Worm (Caenorhabditis elegans) whole organism, L4 larva: ENCODE results near the gene C50C3.5.

Experiments
- F26F4.8 ChIP-seq: fragments of 200-800 bp; sonication (Bioruptor generic); conservative IDR thresholded peaks from 2 replicates; pipeline ENCODE4 v1.3.6; 2022; ENCODE audit warnings: missing genetic modification characterization, missing compliant biosample characterization
- T20F7.1 ChIP-seq: fragments of 200-800 bp; sonication (Bioruptor generic); optimal IDR thresholded peaks from 2 replicates; lab custom pipeline; 2018; ENCODE audit warnings: mild to moderate bottlenecking, missing genetic modification characterization, missing compliant biosample characterization
- ZK546.5 ChIP-seq, 2 experiments: sonication (generic microtip); optimal IDR thresholded peaks; 2 replicates each; lab custom pipeline; 2017; ENCODE audit warnings: missing biosample characterization in 2 of 2, missing genetic modification characterization in 2 of 2
- aha-1 ChIP-seq: fragments of 150-350 bp; peaks from one replicate; lab custom pipeline; 2014; ENCODE audit warnings: missing biosample characterization, missing genetic modification characterization
- ama-1 ChIP-seq: fragments of 150-350 bp; optimal IDR thresholded peaks from 2 replicates; lab custom pipeline; 2014; ENCODE audit warnings: inconsistent platforms, mixed read lengths
- arid-1 ChIP-seq: fragments of 200-800 bp; sonication (Bioruptor generic); conservative IDR thresholded peaks from 2 replicates; pipeline ENCODE4 v1.3.6; 2022; ENCODE audit warnings: missing genetic modification reagents, missing genetic modification characterization, missing compliant biosample characterization
- attf-4 ChIP-seq: sonication (generic microtip); optimal IDR thresholded peaks from 3 replicates; lab custom pipeline; 2017; ENCODE audit warnings: missing biosample characterization, missing genetic modification characterization
- ceh-28 ChIP-seq: fragments of 150-350 bp; optimal IDR thresholded peaks from 2 replicates; lab custom pipeline; 2014; ENCODE audit warnings: missing biosample characterization, missing genetic modification reagents, missing genetic modification characterization
- cey-2 ChIP-seq: sonication (generic microtip); optimal IDR thresholded peaks from 3 replicates; lab custom pipeline; 2017; ENCODE audit warnings: missing genetic modification characterization, mild to moderate bottlenecking, missing compliant biosample characterization, antibody characterized with exemption, borderline replicate concordance; ENCODE audit not compliant: insufficient read depth
- daf-16 ChIP-seq, 3 experiments: sonication (generic microtip); optimal IDR thresholded peaks; 2 replicates each; lab custom pipeline; 2016 to 2017; ENCODE audit warnings: missing genetic modification characterization in 3 of 3, missing genetic modification reagents in 3 of 3, mild to moderate bottlenecking in 2 of 3, missing compliant biosample characterization in 2 of 3, missing biosample characterization in 1 of 3, moderate library complexity in 1 of 3
- daf-19 ChIP-seq: fragments of 200-800 bp; sonication (Bioruptor generic); conservative IDR thresholded peaks from 2 replicates; pipeline ENCODE4 v1.3.6; 2022; ENCODE audit warnings: missing genetic modification characterization, missing compliant biosample characterization
- dmd-6 ChIP-seq: fragments of 200-800 bp; sonication (Bioruptor generic); IDR thresholded peaks from 2 replicates; pipeline ENCODE4 v1.3.6; 2022; ENCODE audit warnings: missing genetic modification reagents, missing genetic modification characterization, missing compliant biosample characterization
- dpl-1 ChIP-seq: fragments of 150-350 bp; optimal IDR thresholded peaks from 2 replicates; lab custom pipeline; 2014; ENCODE audit warnings: missing biosample characterization, missing genetic modification reagents, missing genetic modification characterization
- dve-1 ChIP-seq: sonication (generic microtip); optimal IDR thresholded peaks from 2 replicates; lab custom pipeline; 2017; ENCODE audit warnings: antibody characterized with exemption, mild to moderate bottlenecking, missing genetic modification characterization, missing compliant biosample characterization; ENCODE audit not compliant: insufficient read depth
- fkh-10 ChIP-seq: fragments of 150-350 bp; optimal IDR thresholded peaks from 2 replicates; lab custom pipeline; 2014; ENCODE audit warnings: missing biosample characterization, missing genetic modification reagents, missing genetic modification characterization
- fos-1 ChIP-seq: fragments of 150-350 bp; optimal IDR thresholded peaks from 2 replicates; lab custom pipeline; 2014; ENCODE audit warnings: missing biosample characterization, missing genetic modification characterization
- hif-1 ChIP-seq, 2 experiments: sonication (generic microtip); optimal IDR thresholded peaks; 2 replicates each; lab custom pipeline; 2016 to 2017; ENCODE audit warnings: missing compliant biosample characterization in 2 of 2, missing genetic modification characterization in 2 of 2, missing genetic modification reagents in 2 of 2, missing genotype in 2 of 2, mild to moderate bottlenecking in 1 of 2
- hlh-11 ChIP-seq: fragments of 200-800 bp; sonication (Bioruptor generic); optimal IDR thresholded peaks from 2 replicates; lab custom pipeline; 2018; ENCODE audit warnings: mild to moderate bottlenecking, missing genetic modification characterization, missing compliant biosample characterization
- hlh-30 ChIP-seq: sonication (generic microtip); optimal IDR thresholded peaks from 2 replicates; lab custom pipeline; 2017; ENCODE audit warnings: antibody characterized with exemption, mild to moderate bottlenecking, missing genetic modification characterization, missing compliant biosample characterization; ENCODE audit not compliant: insufficient read depth
- hmg-1.1 ChIP-seq: fragments of 200-800 bp; sonication (Bioruptor generic); IDR thresholded peaks from 2 replicates; pipeline ENCODE4 v1.3.6; 2022; ENCODE audit warnings: missing genetic modification reagents, missing genetic modification characterization, missing compliant biosample characterization
- lin-39 ChIP-seq: fragments of 150-350 bp; optimal IDR thresholded peaks from 2 replicates; lab custom pipeline; 2014; ENCODE audit warnings: missing biosample characterization, missing genetic modification reagents, missing genetic modification characterization
- lsy-2 ChIP-seq, 2 experiments: fragments of 150-350 bp in 1 of 2; sonication (generic microtip) in 1 of 2; optimal IDR thresholded peaks; 2 replicates each; lab custom pipeline; 2014 to 2017; ENCODE audit warnings: missing biosample characterization in 2 of 2, missing genetic modification characterization in 2 of 2
- madf-9 ChIP-seq: fragments of 200-800 bp; sonication (Bioruptor generic); conservative IDR thresholded peaks from 2 replicates; pipeline ENCODE4 v1.3.6; 2022; ENCODE audit warnings: missing genetic modification reagents, missing genetic modification characterization, missing compliant biosample characterization
- mdl-1 ChIP-seq, 2 experiments: fragments of 150-350 bp in 1 of 2; sonication (generic microtip) in 1 of 2; optimal IDR thresholded peaks; 2 replicates each; lab custom pipeline; 2014 to 2017; ENCODE audit warnings: missing biosample characterization in 2 of 2, missing genetic modification characterization in 2 of 2
- mes-2 ChIP-seq: sonication (generic microtip); optimal IDR thresholded peaks from 2 replicates; lab custom pipeline; 2016; ENCODE audit warnings: missing genotype, mild to moderate bottlenecking, missing genetic modification characterization, missing compliant biosample characterization; ENCODE audit not compliant: poor library complexity, severe bottlenecking
- mxl-2 ChIP-seq: fragments of 200-800 bp; sonication (Bioruptor generic); conservative IDR thresholded peaks from 2 replicates; pipeline ENCODE4 v1.3.6; 2022; ENCODE audit warnings: missing genetic modification reagents, missing genetic modification characterization, missing compliant biosample characterization
- mxl-3 ChIP-seq: fragments of 200-800 bp; sonication (Bioruptor generic); optimal IDR thresholded peaks from 2 replicates; lab custom pipeline; 2018; ENCODE audit warnings: mild to moderate bottlenecking, missing genetic modification characterization, missing compliant biosample characterization
- nhr-237 ChIP-seq: sonication (generic microtip); optimal IDR thresholded peaks from 2 replicates; lab custom pipeline; 2017; ENCODE audit warnings: missing biosample characterization, missing genetic modification characterization
- nhr-42 ChIP-seq: fragments of 200-800 bp; sonication (Bioruptor generic); IDR thresholded peaks from 2 replicates; pipeline ENCODE4 v1.3.6; 2022; ENCODE audit warnings: missing genetic modification characterization, missing compliant biosample characterization
- nhr-48 ChIP-seq: sonication (generic microtip); optimal IDR thresholded peaks from 2 replicates; lab custom pipeline; 2016; ENCODE audit warnings: mild to moderate bottlenecking, missing genetic modification characterization, missing compliant biosample characterization
- nhr-6 ChIP-seq: fragments of 150-350 bp; optimal IDR thresholded peaks from 2 replicates; lab custom pipeline; 2014; ENCODE audit warnings: missing biosample characterization, missing genetic modification characterization
- pha-4 ChIP-seq, 2 experiments: fragments of 150-350 bp in 1 of 2; fragments of 200-800 bp in 1 of 2; sonication (Bioruptor generic) in 1 of 2; IDR thresholded peaks in 1 of 2; optimal IDR thresholded peaks in 1 of 2; 2 replicates each; pipeline versions ENCODE4 v1.3.6 to Lab custom; 2014 to 2022; ENCODE audit warnings: missing genetic modification characterization in 2 of 2, missing genetic modification reagents in 2 of 2, missing biosample characterization in 1 of 2, missing compliant biosample characterization in 1 of 2
- rbr-2 ChIP-seq: sonication (generic microtip); optimal IDR thresholded peaks from 2 replicates; lab custom pipeline; 2016; ENCODE audit warnings: missing genotype, missing genetic modification characterization, missing compliant biosample characterization
- skn-1 ChIP-seq: fragments of 150-350 bp; optimal IDR thresholded peaks from 2 replicates; lab custom pipeline; 2014; ENCODE audit warnings: missing biosample characterization, missing genetic modification characterization
- unc-62 ChIP-seq, 3 experiments: fragments of 150-350 bp in 1 of 3; sonication (generic microtip); optimal IDR thresholded peaks in 2 of 3; peaks in 1 of 3; 1 replicate in 1 of 3; 2 replicates in 2 of 3; lab custom pipeline; 2014 to 2017; ENCODE audit warnings: missing biosample characterization in 3 of 3, missing genetic modification characterization in 3 of 3, missing genetic modification reagents in 3 of 3, missing genotype in 1 of 3
- vab-7 ChIP-seq: fragments of 200-800 bp; sonication (Bioruptor generic); IDR thresholded peaks from 2 replicates; pipeline ENCODE4 v1.3.6; 2022; ENCODE audit warnings: missing genetic modification reagents, missing genetic modification characterization, missing compliant biosample characterization
- zag-1 ChIP-seq: fragments of 150-350 bp; optimal IDR thresholded peaks from 2 replicates; lab custom pipeline; 2014; ENCODE audit warnings: missing biosample characterization, missing genetic modification characterization
- zfp-3 ChIP-seq: fragments of 200-800 bp; sonication (Bioruptor generic); conservative IDR thresholded peaks from 2 replicates; pipeline ENCODE4 v1.3.6; 2022; ENCODE audit warnings: missing genetic modification reagents, missing genetic modification characterization, missing compliant biosample characterization
- zip-11 ChIP-seq: fragments of 200-800 bp; sonication (Bioruptor generic); IDR thresholded peaks from 2 replicates; pipeline ENCODE4 v1.3.6; 2022; ENCODE audit warnings: missing genetic modification characterization, missing compliant biosample characterization
- zip-2 ChIP-seq: fragments of 150-350 bp; optimal IDR thresholded peaks from 2 replicates; lab custom pipeline; 2014; ENCODE audit warnings: missing biosample characterization, missing genetic modification characterization

C50C3.5 gene

ce11 chrIII:8158140-8158786 is 20.8 kb upstream of the C50C3.5 start, which contains the start of gene atg-13:
Gene atg-13 (minus strand): TSS chrIII:8158190.
- TF ChIP-seq mdl-1 (tag; optimal IDR thresholded peaks at IDR 0.05; lab: Kevin White, UChicago), result peak in 1 of 2 experiments; percentile 47
- no peak for TF ChIP-seq zfp-3 (GFP tag; lab: Robert Waterston, UW)
- peak; percentile 35 for TF ChIP-seq mxl-3 (GFP tag; lab: Kevin White, UChicago)
- TF ChIP-seq dve-1, result no peak
- TF ChIP-seq T20F7.1 (GFP tag; lab: Kevin White, UChicago), result peak; percentile 7
- peak; percentile 79 for TF ChIP-seq hlh-30
- TF ChIP-seq skn-1 (tag; lab: Kevin White, UChicago), result no peak
- TF ChIP-seq unc-62 (GFP tag; optimal IDR thresholded peaks at IDR 0.05 in 1 of 2; lab: Kevin White, UChicago), result no peak
- TF ChIP-seq unc-62 (tag; optimal IDR thresholded peaks at IDR 0.05; lab: Kevin White, UChicago), result no peak
- 0 out of 2 replicates have a peak, but pooled peaks have one; percentile 32 for TF ChIP-seq madf-9 (GFP tag; lab: Robert Waterston, UW)
- no peak for TF ChIP-seq cey-2
- no peak for TF ChIP-seq zip-2 (tag; lab: Kevin White, UChicago)
- peak in 1 of 2 experiments; percentile 38 for TF ChIP-seq lsy-2 (tag; optimal IDR thresholded peaks at IDR 0.05; lab: Kevin White, UChicago)
- no peak for TF ChIP-seq F26F4.8 (GFP tag; lab: Robert Waterston, UW)
- peak; percentile 18 for TF ChIP-seq aha-1 (tag; lab: Kevin White, UChicago)
- peak in 1 of 2 experiments; percentile 19 for TF ChIP-seq hif-1 (tag; optimal IDR thresholded peaks at IDR 0.05; lab: Kevin White, UChicago)
- TF ChIP-seq dpl-1 (GFP tag; lab: Kevin White, UChicago), result peak; percentile 9
- no peak for TF ChIP-seq zip-11 (GFP tag; lab: Robert Waterston, UW)
- TF ChIP-seq ama-1 (lab: Kevin White, UChicago), result peak; percentile 20
- TF ChIP-seq nhr-237 (tag; lab: Kevin White, UChicago), result no peak
- TF ChIP-seq lin-39 (tag; lab: Kevin White, UChicago), result no peak
- TF ChIP-seq mes-2 (tag; lab: Kevin White, UChicago), result peak; percentile 74
- TF ChIP-seq zag-1 (tag; lab: Kevin White, UChicago), result no peak
- TF ChIP-seq hmg-1.1, result 0 out of 2 replicates have a peak, but pooled peaks have one; percentile 28
- TF ChIP-seq daf-16 (GFP tag; optimal IDR thresholded peaks at IDR 0.05; lab: Kevin White, UChicago), result no peak
- peak; percentile 48 for TF ChIP-seq daf-16 (tag; optimal IDR thresholded peaks at IDR 0.05; lab: Kevin White, UChicago)
- no peak for TF ChIP-seq rbr-2
- TF ChIP-seq vab-7 (GFP tag; lab: Robert Waterston, UW), result no peak
- peak; percentile 39 for TF ChIP-seq hlh-11 (tag; lab: Kevin White, UChicago)
- TF ChIP-seq dmd-6 (GFP tag; lab: Robert Waterston, UW), result 0 out of 2 replicates have a peak, but pooled peaks have one; percentile 11
- TF ChIP-seq mxl-2, result no peak
- no peak for TF ChIP-seq fos-1

- no peak for TF ChIP-seq daf-19 (GFP tag; lab: Robert Waterston, UW)
- no peak for TF ChIP-seq arid-1
- no peak for TF ChIP-seq ceh-28
- no peak for TF ChIP-seq daf-16 (GFP tag; optimal IDR thresholded peaks at IDR 0.05; lab: Kevin White, UChicago)
- no peak for TF ChIP-seq daf-16 (tag; optimal IDR thresholded peaks at IDR 0.05; lab: Kevin White, UChicago)
- no peak for TF ChIP-seq fkh-10 (GFP tag; lab: Kevin White, UChicago)
- TF ChIP-seq T20F7.1 (GFP tag; lab: Kevin White, UChicago), result peak; percentile 6
- TF ChIP-seq, all 104 proteins: peak for 1
These were observed 17.8 kb upstream of the C50C3.5 start, which contains the start of gene inpp-5K for ce11 chrIII:8161238-8161637. Gene inpp-5K (minus strand): TSS chrIII:8161338.

- TF ChIP-seq nhr-42 (GFP tag; lab: Robert Waterston, UW) (no peak), nhr-48 (no peak), skn-1 (tag; lab: Kevin White, UChicago) (no peak), lin-39 (tag; lab: Kevin White, UChicago) (no peak), nhr-6 (tag; lab: Kevin White, UChicago) (no peak), attf-4 (no peak), unc-62 (GFP tag; optimal IDR thresholded peaks at IDR 0.05 in 1 of 2; lab: Kevin White, UChicago) (no peak), unc-62 (tag; optimal IDR thresholded peaks at IDR 0.05; lab: Kevin White, UChicago) (no peak), pha-4 (GFP tag; IDR thresholded peaks at IDR 0.05; lab: Robert Waterston, UW) (no peak), pha-4 (tag; optimal IDR thresholded peaks at IDR 0.05; lab: Kevin White, UChicago) (no peak), ZK546.5 (tag; optimal IDR thresholded peaks at IDR 0.05; lab: Kevin White, UChicago) (no peak)
These were observed 15.7 kb upstream of the C50C3.5 start, which contains the start of gene bath-42 for ce11 chrIII:8163283-8163682. Gene bath-42 (minus strand): TSS chrIII:8163383.
